Worm (Caenorhabditis elegans) whole organism, L4 larva: Measurements from ENCODE around the gene str-232.

Experiments
- madf-9 ChIP-seq: fragments of 200-800 bp; sonication (Bioruptor generic); conservative IDR thresholded peaks from 2 replicates; pipeline ENCODE4 v1.3.6; 2022; ENCODE audit warnings: missing genetic modification reagents, missing genetic modification characterization, missing compliant biosample characterization
- mes-2 ChIP-seq: sonication (generic microtip); optimal IDR thresholded peaks from 2 replicates; lab custom pipeline; 2016; ENCODE audit warnings: missing genotype, mild to moderate bottlenecking, missing genetic modification characterization, missing compliant biosample characterization; ENCODE audit not compliant: poor library complexity, severe bottlenecking
- snpc-1.2 ChIP-seq: fragments of 200-800 bp; sonication (Bioruptor generic); IDR thresholded peaks from 2 replicates; pipeline ENCODE4 v1.3.6; 2022; ENCODE audit warnings: missing genetic modification reagents, missing genetic modification characterization, missing compliant biosample characterization
- unc-130 ChIP-seq: sonication (generic microtip); optimal IDR thresholded peaks from 2 replicates; lab custom pipeline; 2016; ENCODE audit warnings: missing genetic modification reagents, missing genetic modification characterization, missing compliant biosample characterization

DNA sequence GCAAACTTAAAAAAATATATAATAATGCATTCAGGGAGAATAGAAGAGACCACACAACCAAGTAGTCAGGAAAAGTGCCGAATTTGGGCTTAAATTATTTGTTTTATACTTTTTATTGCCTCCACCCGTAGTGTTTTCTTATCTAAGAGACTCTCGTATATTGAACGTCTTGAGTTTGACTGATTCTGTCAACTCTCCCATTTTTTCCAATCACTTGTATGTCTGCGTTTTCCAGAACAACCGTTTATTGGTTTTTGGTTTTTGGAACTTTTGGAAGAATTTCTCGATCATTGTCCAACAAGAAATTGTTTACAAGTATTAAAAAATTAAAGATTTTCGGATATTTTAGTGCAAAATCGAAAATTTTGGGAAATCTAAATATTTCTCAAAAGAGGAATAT is 28.1 kb upstream of the str-232 start:
- TF ChIP-seq madf-9 (GFP tag; lab: Robert Waterston, UW) (no peak), unc-130 (no peak), snpc-1.2 (GFP tag; lab: Robert Waterston, UW) (no peak), mes-2 (tag; lab: Kevin White, UChicago) (no peak)
